Worm (Caenorhabditis elegans): ENCODE data around the gene F34D10.4.

- TF ChIP-seq lsy-2 (tag; optimal IDR thresholded peaks at IDR 0.05) (no peak), tbx-8 (GFP tag; optimal IDR thresholded peaks at IDR 0.05) (no peak), lin-13 (tag; optimal IDR thresholded peaks at IDR 0.05) (no peak)
These were observed 27.4 kb upstream of the F34D10.4 start, which contains the start of gene alkb-8 for ce11 chrIII:3709030-3709429.
